Fruit fly (Drosophila melanogaster) whole organism, embryonic: ENCODE results near the gene CG3224.

Experiments
- Awh ChIP-seq: fragments of 200-800 bp; sonication (Bioruptor generic); IDR thresholded peaks from 2 replicates; pipeline ENCODE4, ENCODE4 v1.3.6; 2022; ENCODE audit warnings: missing biosample characterization, missing genetic modification characterization
- B-H1 ChIP-seq: fragments of 200-800 bp; sonication (Bioruptor generic); IDR thresholded peaks from 3 replicates; pipeline ENCODE4 v1.3.6; 2022; ENCODE audit warnings: missing biosample characterization, missing genetic modification characterization
- B-H2 ChIP-seq: fragments of 200-800 bp; sonication (Bioruptor generic); optimal IDR thresholded peaks from 2 replicates; lab custom pipeline; 2018; ENCODE audit warnings: missing biosample characterization, mild to moderate bottlenecking, missing genetic modification characterization
- CG10565 ChIP-seq: fragments of 200-800 bp; sonication (Bioruptor generic); optimal IDR thresholded peaks from 3 replicates; lab custom pipeline; 2016; ENCODE audit warnings: missing biosample characterization, mild to moderate bottlenecking, missing genetic modification characterization
- CG1233 ChIP-seq: fragments of 200-800 bp; sonication (Bioruptor generic); optimal IDR thresholded peaks from 4 replicates; lab custom pipeline; 2018; ENCODE audit warnings: missing biosample characterization, mild to moderate bottlenecking, missing genetic modification characterization
- CG12744 ChIP-seq: fragments of 200-800 bp; sonication (Bioruptor generic); optimal IDR thresholded peaks from 2 replicates; lab custom pipeline; 2016; ENCODE audit warnings: missing biosample characterization, missing genetic modification characterization
- CG14014 ChIP-seq: fragments of 200-800 bp; sonication (Bioruptor generic); IDR thresholded peaks from 2 replicates; pipeline ENCODE4 v1.3.6; 2022; ENCODE audit warnings: missing biosample characterization, missing genetic modification characterization
- CG14710 ChIP-seq: fragments of 200-800 bp; sonication (Bioruptor generic); optimal IDR thresholded peaks from 3 replicates; lab custom pipeline; 2019; ENCODE audit warnings: missing biosample characterization, mild to moderate bottlenecking, missing genetic modification characterization, moderate library complexity
- CG15073 ChIP-seq: fragments of 200-800 bp; sonication (Bioruptor generic); optimal IDR thresholded peaks from 2 replicates; lab custom pipeline; 2016; ENCODE audit warnings: missing biosample characterization, missing genetic modification characterization
- CG16863 ChIP-seq: fragments of 200-800 bp; sonication (Bioruptor generic); optimal IDR thresholded peaks from 3 replicates; lab custom pipeline; 2016; ENCODE audit warnings: missing biosample characterization, missing genetic modification characterization
- CG17912 ChIP-seq: fragments of 200-800 bp; sonication (Bioruptor generic); optimal IDR thresholded peaks from 2 replicates; lab custom pipeline; 2018; ENCODE audit warnings: missing biosample characterization, mild to moderate bottlenecking, missing genetic modification characterization
- CG2129 ChIP-seq: fragments of 200-800 bp; sonication (Bioruptor generic); IDR thresholded peaks from 2 replicates; pipeline ENCODE4 v1.3.6; 2022; ENCODE audit warnings: missing biosample characterization, missing genetic modification characterization; ENCODE audit not compliant: partially characterized antibody
- CG6854 ChIP-seq: fragments of 200-800 bp; sonication (Bioruptor generic); optimal IDR thresholded peaks from 3 replicates; lab custom pipeline; 2017; ENCODE audit warnings: missing biosample characterization, mild to moderate bottlenecking, missing genetic modification characterization
- CG8359 ChIP-seq: fragments of 200-800 bp; sonication (Bioruptor generic); optimal IDR thresholded peaks from 2 replicates; lab custom pipeline; 2017; ENCODE audit warnings: missing biosample characterization, mild to moderate bottlenecking, missing genetic modification characterization, borderline replicate concordance
- CG9797 ChIP-seq: fragments of 200-800 bp; sonication (Bioruptor generic); optimal IDR thresholded peaks from 3 replicates; lab custom pipeline; 2018; ENCODE audit warnings: missing biosample characterization, mild to moderate bottlenecking, missing genetic modification characterization
- Dek ChIP-seq: fragments of 200-800 bp; sonication (Bioruptor generic); optimal IDR thresholded peaks from 3 replicates; lab custom pipeline; 2019; ENCODE audit warnings: missing biosample characterization, mild to moderate bottlenecking, missing genetic modification characterization, moderate library complexity
- Dip2 ChIP-seq: fragments of 200-800 bp; sonication (Bioruptor generic); IDR thresholded peaks from 2 replicates; pipeline ENCODE4 v1.3.6; 2022; ENCODE audit warnings: missing biosample characterization, missing genetic modification characterization
- Dll ChIP-seq: fragments of 200-800 bp; sonication (Bioruptor generic); IDR thresholded peaks from 4 replicates; pipeline ENCODE4 v1.3.6; 2022; ENCODE audit warnings: missing biosample characterization, missing genetic modification characterization; ENCODE audit not compliant: partially characterized antibody
- Doc2 ChIP-seq: fragments of 200-800 bp; sonication (Bioruptor generic); IDR thresholded peaks from 2 replicates; pipeline ENCODE4 v1.3.6; 2022; ENCODE audit warnings: missing biosample characterization, missing genetic modification characterization
- Dref ChIP-seq: fragments of 200-800 bp; sonication (Bioruptor generic); IDR thresholded peaks from 2 replicates; pipeline ENCODE4 v1.3.6; 2022; ENCODE audit warnings: missing biosample characterization, missing genetic modification characterization
- Hand ChIP-seq: fragments of 200-800 bp; sonication (Bioruptor generic); optimal IDR thresholded peaks from 2 replicates; lab custom pipeline; 2017; ENCODE audit warnings: mild to moderate bottlenecking, missing biosample characterization, missing genetic modification reagents, missing genetic modification characterization
- Hmx ChIP-seq: fragments of 200-800 bp; sonication (Bioruptor generic); optimal IDR thresholded peaks from 2 replicates; lab custom pipeline; 2016; ENCODE audit warnings: missing biosample characterization, missing genetic modification characterization
- MBD-R2 ChIP-seq: fragments of 200-800 bp; sonication (Bioruptor generic); IDR thresholded peaks from 2 replicates; pipeline ENCODE4 v1.3.6; 2022; ENCODE audit warnings: missing biosample characterization, missing genetic modification characterization
- Mes4 ChIP-seq: fragments of 200-800 bp; sonication (Bioruptor generic); optimal IDR thresholded peaks from 2 replicates; lab custom pipeline; 2016; ENCODE audit warnings: missing biosample characterization, missing genetic modification characterization
- Nf-YA ChIP-seq: fragments of 200-800 bp; sonication (Bioruptor generic); IDR thresholded peaks from 2 replicates; pipeline ENCODE4 v1.3.6; 2022; ENCODE audit warnings: missing biosample characterization, missing genetic modification characterization
- Nf-YB ChIP-seq: fragments of 200-800 bp; sonication (Bioruptor generic); optimal IDR thresholded peaks from 3 replicates; lab custom pipeline; 2019; ENCODE audit warnings: missing biosample characterization, mild to moderate bottlenecking, missing genetic modification characterization, moderate library complexity
- Oaz ChIP-seq: fragments of 200-800 bp; sonication (Bioruptor generic); IDR thresholded peaks from 2 replicates; pipeline ENCODE4 v1.3.6; 2022; ENCODE audit warnings: missing biosample characterization, missing genetic modification characterization
- PHDP ChIP-seq: fragments of 200-800 bp; sonication (Bioruptor generic); optimal IDR thresholded peaks from 3 replicates; lab custom pipeline; 2018; ENCODE audit warnings: missing biosample characterization, mild to moderate bottlenecking, missing genetic modification characterization, moderate library complexity
- Ravus ChIP-seq: fragments of 200-800 bp; sonication (Bioruptor generic); IDR thresholded peaks from 2 replicates; pipeline ENCODE4 v1.3.6; 2022; ENCODE audit warnings: missing biosample characterization, missing genetic modification characterization
- Sry-β ChIP-seq: fragments of 200-800 bp; sonication (Bioruptor generic); optimal IDR thresholded peaks from 2 replicates; lab custom pipeline; 2018; ENCODE audit warnings: missing biosample characterization, mild to moderate bottlenecking, missing genetic modification characterization, moderate library complexity
- ato ChIP-seq: fragments of 200-800 bp; sonication (Bioruptor generic); IDR thresholded peaks from 2 replicates; pipeline ENCODE4 v1.3.6; 2022; ENCODE audit warnings: missing biosample characterization, missing genetic modification characterization; ENCODE audit not compliant: partially characterized antibody
- bowl ChIP-seq: fragments of 200-800 bp; sonication (Bioruptor generic); IDR thresholded peaks from 2 replicates; pipeline ENCODE4 v1.3.6; 2022; ENCODE audit warnings: missing biosample characterization, missing genetic modification characterization
- crc ChIP-seq: fragments of 200-800 bp; sonication (Bioruptor generic); optimal IDR thresholded peaks from 2 replicates; lab custom pipeline; 2016; ENCODE audit warnings: missing biosample characterization, missing genetic modification characterization
- croc ChIP-seq: fragments of 200-800 bp; sonication (Bioruptor generic); conservative IDR thresholded peaks from 3 replicates; pipeline ENCODE4 v1.3.6; 2022; ENCODE audit warnings: missing biosample characterization, missing genetic modification characterization
- cwo ChIP-seq: fragments of 200-800 bp; sonication (Bioruptor generic); optimal IDR thresholded peaks from 3 replicates; lab custom pipeline; 2017; ENCODE audit warnings: missing biosample characterization, missing genetic modification characterization, mild to moderate bottlenecking, moderate library complexity, missing genetic modification reagents
- gro ChIP-seq: fragments of 200-800 bp; sonication (Bioruptor generic); optimal IDR thresholded peaks from 2 replicates; lab custom pipeline; 2016; ENCODE audit warnings: missing biosample characterization, missing genetic modification characterization
- gsb ChIP-seq: fragments of 200-800 bp; sonication (Bioruptor generic); IDR thresholded peaks from 2 replicates; pipeline ENCODE4 v1.3.6; 2022; ENCODE audit warnings: missing biosample characterization, missing genetic modification characterization
- hb ChIP-seq: fragments of 200-800 bp; sonication (Bioruptor generic); IDR thresholded peaks from 3 replicates; pipeline ENCODE4 v1.3.6; 2022; ENCODE audit warnings: missing biosample characterization, missing genetic modification characterization; ENCODE audit not compliant: partially characterized antibody
- ind ChIP-seq: fragments of 200-800 bp; sonication (Bioruptor generic); optimal IDR thresholded peaks from 3 replicates; lab custom pipeline; 2016; ENCODE audit warnings: missing biosample characterization, missing genetic modification characterization
- kay ChIP-seq: fragments of 200-800 bp; sonication (Bioruptor generic); optimal IDR thresholded peaks from 2 replicates; lab custom pipeline; 2016; ENCODE audit warnings: missing biosample characterization, missing genetic modification characterization
- luna ChIP-seq: fragments of 200-800 bp; sonication (Bioruptor generic); optimal IDR thresholded peaks from 2 replicates; lab custom pipeline; 2016; ENCODE audit warnings: missing biosample characterization, missing genetic modification characterization
- peb ChIP-seq: fragments of 200-800 bp; sonication (Bioruptor generic); IDR thresholded peaks from 2 replicates; pipeline ENCODE4 v1.3.6; 2022; ENCODE audit warnings: missing biosample characterization, missing genetic modification characterization
- pfk ChIP-seq: fragments of 200-800 bp; sonication (Bioruptor generic); optimal IDR thresholded peaks from 2 replicates; lab custom pipeline; 2018; ENCODE audit warnings: missing biosample characterization, mild to moderate bottlenecking, missing genetic modification characterization, moderate library complexity
- sr ChIP-seq: fragments of 200-800 bp; sonication (Bioruptor generic); IDR thresholded peaks from 3 replicates; pipeline ENCODE4 v1.3.6; 2022; ENCODE audit warnings: missing biosample characterization, missing genetic modification characterization
- tap ChIP-seq: fragments of 200-800 bp; optimal IDR thresholded peaks from 3 replicates; lab custom pipeline; 2019; ENCODE audit warnings: missing biosample characterization, mild to moderate bottlenecking, missing genetic modification characterization, moderate library complexity
- toy ChIP-seq: fragments of 200-800 bp; sonication (Bioruptor generic); IDR thresholded peaks from 2 replicates; pipeline ENCODE4 v1.3.6; 2022; ENCODE audit warnings: missing biosample characterization, missing genetic modification characterization
- vvl ChIP-seq: fragments of 200-800 bp; sonication (Bioruptor generic); IDR thresholded peaks from 2 replicates; pipeline ENCODE4 v1.3.6; 2022; ENCODE audit warnings: missing biosample characterization, missing genetic modification characterization
- wek ChIP-seq: fragments of 200-800 bp; sonication (Bioruptor generic); optimal IDR thresholded peaks from 3 replicates; lab custom pipeline; 2018; ENCODE audit warnings: missing biosample characterization, mild to moderate bottlenecking, missing genetic modification characterization, moderate library complexity
- wor ChIP-seq: fragments of 200-800 bp; sonication (Bioruptor generic); IDR thresholded peaks from 2 replicates; pipeline ENCODE4 v1.3.6; 2022; ENCODE audit warnings: missing biosample characterization, missing genetic modification characterization
- yki ChIP-seq: fragments of >200 bp; optimal IDR thresholded peaks from 3 replicates; lab custom pipeline; 2018
- z ChIP-seq: fragments of 200-800 bp; sonication (Bioruptor generic); IDR thresholded peaks from 3 replicates; pipeline ENCODE4 v1.3.6; 2022; ENCODE audit warnings: missing biosample characterization, missing genetic modification characterization
- zen ChIP-seq: fragments of 200-800 bp; sonication (Bioruptor generic); optimal IDR thresholded peaks from 3 replicates; lab custom pipeline; 2018; ENCODE audit warnings: missing biosample characterization, mild to moderate bottlenecking, missing genetic modification characterization, moderate library complexity

Gene CG3224

dm6 chrX:6621566-6622006, 39.7 kb downstream of the CG3224 start (continued):
- TF ChIP-seq cwo (GFP tag; lab: Kevin White, UChicago) (peak; percentile 78), hb (no peak), Doc2 (no peak), CG16863 (GFP tag; lab: Kevin White, UChicago) (peak; percentile 25), yki (lab: Kevin White, UChicago) (no peak), peb (GFP tag; lab: Robert Waterston, UW) (no peak), gro (GFP tag; lab: Kevin White, UChicago) (peak; percentile 33), pfk (GFP tag; lab: Kevin White, UChicago) (no peak), CG17912 (GFP tag; lab: Kevin White, UChicago) (no peak), CG1233 (GFP tag; lab: Kevin White, UChicago) (peak; percentile 30), CG6854 (GFP tag; lab: Kevin White, UChicago) (no peak), Dll (GFP tag; lab: Robert Waterston, UW) (no peak), Dref (GFP tag; lab: Robert Waterston, UW) (no peak), Awh (GFP tag; lab: Robert Waterston, UW) (no peak), sr (GFP tag; lab: Robert Waterston, UW) (no peak), B-H2 (GFP tag; lab: Kevin White, UChicago) (no peak), MBD-R2 (GFP tag; lab: Robert Waterston, UW) (peak; percentile 32; the same call in 1 of the 2 replicates), croc (peak; percentile 48; the same call in 2 of the 3 replicates), bowl (no peak), Sry-β (no peak), gsb (GFP tag; lab: Robert Waterston, UW) (no peak), Hmx (GFP tag; lab: Kevin White, UChicago) (no peak), Hand (GFP tag; lab: Kevin White, UChicago) (no peak), Oaz (GFP tag; lab: Robert Waterston, UW) (no peak), CG9797 (no peak), Dip2 (GFP tag; lab: Robert Waterston, UW) (no peak), CG15073 (no peak), crc (GFP tag; lab: Kevin White, UChicago) (no peak), CG14014 (GFP tag; lab: Robert Waterston, UW) (peak; percentile 62), luna (GFP tag; lab: Kevin White, UChicago) (no peak), PHDP (peak; percentile 26), ato (GFP tag; lab: Robert Waterston, UW) (no peak), B-H1 (GFP tag; lab: Robert Waterston, UW) (no peak; the same call in 2 of the 3 replicates), CG2129 (GFP tag; lab: Robert Waterston, UW) (no peak), vvl (peak; percentile 51), wek (GFP tag; lab: Kevin White, UChicago) (no peak), CG12744 (GFP tag; lab: Kevin White, UChicago) (no peak), zen (tag; lab: Kevin White, UChicago) (peak; percentile 22), ind (peak; percentile 34), Dek (tag; lab: Kevin White, UChicago) (no peak), CG10565 (GFP tag; lab: Kevin White, UChicago) (no peak), Nf-YA (GFP tag; lab: Robert Waterston, UW) (no peak), wor (GFP tag; lab: Robert Waterston, UW) (no peak), CG8359 (GFP tag; lab: Kevin White, UChicago) (no peak), Mes4 (GFP tag; lab: Kevin White, UChicago) (no peak), CG14710 (peak; percentile 43), z (GFP tag; lab: Robert Waterston, UW) (no peak), Ravus (no peak; the same call in 1 of the 2 replicates), toy (GFP tag; lab: Robert Waterston, UW) (no peak), tap (tag; lab: Kevin White, UChicago) (peak; percentile 4), Nf-YB (GFP tag; lab: Kevin White, UChicago) (no peak), kay (GFP tag; lab: Kevin White, UChicago) (no peak)
